Worm (Caenorhabditis elegans): ENCODE data around the gene sulp-3.
A peak's percentile ranks its signal among the peaks of the same experiment; 100 is the strongest.

The sulp-3 gene

DNA sequence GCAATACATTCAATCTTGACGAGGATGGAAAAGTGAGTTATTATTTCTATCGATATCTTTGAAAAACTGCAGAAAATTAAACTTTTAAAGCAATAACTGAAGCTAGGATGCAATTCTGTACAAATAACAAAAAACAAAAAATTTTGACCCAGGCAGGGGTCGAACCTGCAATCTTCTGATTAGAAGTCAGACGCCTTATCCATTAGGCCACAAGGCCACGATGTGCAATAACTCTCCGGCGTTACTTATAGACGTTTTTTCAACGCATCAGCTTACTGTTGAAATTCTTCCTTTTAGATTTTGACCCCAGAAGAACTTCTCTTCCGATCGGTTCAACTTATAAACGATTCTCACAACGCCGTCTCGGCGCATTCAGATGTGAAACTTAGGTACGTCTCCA, 26.5 kb downstream of the sulp-3 start:
- 0 out of 2 replicates have a peak, but pooled peaks have one; percentile 13 for TF ChIP-seq D1046.2 (GFP tag; IDR thresholded peaks at IDR 0.05)
- TF ChIP-seq F49E8.2 (tag; optimal IDR thresholded peaks at IDR 0.05; ENCODE audit: borderline replicate concordance), result peak; percentile 22
- TF ChIP-seq unc-130 (GFP tag; optimal IDR thresholded peaks at IDR 0.05), result peak; percentile 3
- TF ChIP-seq vab-7 (GFP tag; IDR thresholded peaks at IDR 0.05), result peak; percentile 77
- TF ChIP-seq ceh-32 (tag; optimal IDR thresholded peaks at IDR 0.05; ENCODE audit: poor library complexity), result no peak
- no peak for TF ChIP-seq zip-11 (GFP tag; IDR thresholded peaks at IDR 0.05)
- peak; percentile 2 to 49 for TF ChIP-seq daf-16 (GFP tag; optimal IDR thresholded peaks at IDR 0.05)
- peak; percentile 53 for TF ChIP-seq daf-16 (tag; optimal IDR thresholded peaks at IDR 0.05)
- TF ChIP-seq lin-39 (tag; optimal IDR thresholded peaks at IDR 0.05), result no peak
- TF ChIP-seq zfp-3 (GFP tag; conservative IDR thresholded peaks at IDR 0.05), result 0 out of 2 replicates have a peak, but pooled peaks have one; percentile 24
- peak; percentile 80; the same call in 1 of the 2 replicates for TF ChIP-seq F44E2.7 (GFP tag; IDR thresholded peaks at IDR 0.05)
- peak; percentile 66 for TF ChIP-seq mxl-2 (GFP tag; conservative IDR thresholded peaks at IDR 0.05)
- TF ChIP-seq aly-2 (tag; optimal IDR thresholded peaks at IDR 0.05), result no peak
- TF ChIP-seq snpc-4 (tag; optimal IDR thresholded peaks at IDR 0.05), result no peak
- peak; percentile 70 for TF ChIP-seq lin-38 (GFP tag; IDR thresholded peaks at IDR 0.05)
- TF ChIP-seq daf-12 (tag; optimal IDR thresholded peaks at IDR 0.05), result no peak
- TF ChIP-seq hlh-30 (tag; optimal IDR thresholded peaks at IDR 0.05; ENCODE audit: insufficient read depth), result peak; percentile 30
- no peak for TF ChIP-seq nhr-48 (tag; optimal IDR thresholded peaks at IDR 0.05)
- TF ChIP-seq madf-5 (GFP tag; IDR thresholded peaks at IDR 0.05), result peak; percentile 70 to 78; a peak in 3 of 4 replicates
- TF ChIP-seq lir-3 (tag; optimal IDR thresholded peaks at IDR 0.05), result peak; percentile 17
- TF ChIP-seq nhr-42 (GFP tag; IDR thresholded peaks at IDR 0.05), result 0 out of 2 replicates have a peak, but pooled peaks have one; percentile 10
- TF ChIP-seq hlh-11 (tag; optimal IDR thresholded peaks at IDR 0.05), result peak; percentile 22
- TF ChIP-seq dmd-8 (GFP tag; IDR thresholded peaks at IDR 0.05), result 0 out of 2 replicates have a peak, but pooled peaks have one; percentile 75
- no peak for TF ChIP-seq mdl-1 (tag; optimal IDR thresholded peaks at IDR 0.05)
- TF ChIP-seq ZK546.5 (tag; optimal IDR thresholded peaks at IDR 0.05), result no peak
- TF ChIP-seq gei-8 (GFP tag; optimal IDR thresholded peaks at IDR 0.05), result peak; percentile 29
- TF ChIP-seq lsy-2 (tag; optimal IDR thresholded peaks at IDR 0.05), result peak in 1 of 2 experiments; percentile 27
- peak; percentile 46 for TF ChIP-seq T26A8.4 (GFP tag; IDR thresholded peaks at IDR 0.05)
- peak; percentile 85 for TF ChIP-seq tra-1 (GFP tag; IDR thresholded peaks at IDR 0.05)
- TF ChIP-seq nhr-237 (tag; optimal IDR thresholded peaks at IDR 0.05), result no peak
- no peak for TF ChIP-seq nhr-25 (tag; optimal IDR thresholded peaks at IDR 0.05; ENCODE audit: borderline replicate concordance, insufficient read depth)
- no peak for TF ChIP-seq spr-3 (GFP tag; optimal IDR thresholded peaks at IDR 0.05)
- peak; percentile 79 for TF ChIP-seq ZK337.2 (GFP tag; IDR thresholded peaks at IDR 0.05)
- peak; percentile 27 for TF ChIP-seq aha-1 (tag)
- peak; percentile 17 for TF ChIP-seq T20F7.1 (GFP tag; optimal IDR thresholded peaks at IDR 0.05)
- TF ChIP-seq Y48G9A.11 (GFP tag; IDR thresholded peaks at IDR 0.05), result peak; percentile 70
- no peak for TF ChIP-seq mdt-29 (GFP tag; IDR thresholded peaks at IDR 0.05)
- TF ChIP-seq ceh-28 (tag; optimal IDR thresholded peaks at IDR 0.05), result no peak
- TF ChIP-seq madf-9 (GFP tag; conservative IDR thresholded peaks at IDR 0.05), result no peak
- no peak for TF ChIP-seq ceh-82 (tag; optimal IDR thresholded peaks at IDR 0.05)
- peak; percentile 31 for TF ChIP-seq nhr-102 (tag; optimal IDR thresholded peaks at IDR 0.05)
- TF ChIP-seq lim-7 (GFP tag; IDR thresholded peaks at IDR 0.05), result peak; percentile 84
- no peak for TF ChIP-seq ama-1 (optimal IDR thresholded peaks at IDR 0.05)
- TF ChIP-seq lin-29 (GFP tag; IDR thresholded peaks at IDR 0.05), result no peak
- TF ChIP-seq dve-1 (tag; optimal IDR thresholded peaks at IDR 0.05; ENCODE audit: insufficient read depth), result peak; percentile 3
- peak; percentile 87 for TF ChIP-seq snpc-1.2 (GFP tag; IDR thresholded peaks at IDR 0.05)
- TF ChIP-seq F37D6.2 (tag; optimal IDR thresholded peaks at IDR 0.05), result no peak
- TF ChIP-seq tag-97 (GFP tag; IDR thresholded peaks at IDR 0.05), result no peak
- no peak for TF ChIP-seq jun-1 (tag; optimal IDR thresholded peaks at IDR 0.05)
- TF ChIP-seq nhr-28 (tag; optimal IDR thresholded peaks at IDR 0.05), result no peak
- TF ChIP-seq php-3 (GFP tag; IDR thresholded peaks at IDR 0.05), result no peak
